Fruit fly (Drosophila melanogaster): ENCODE results near the gene Lcp65Ag3.
"Not testable (repeated sequence)": the region's sequence is repeated elsewhere in the genome, so short reads cannot be mapped to it uniquely, and the experiment has no call there.

Gene Lcp65Ag3

DNA sequence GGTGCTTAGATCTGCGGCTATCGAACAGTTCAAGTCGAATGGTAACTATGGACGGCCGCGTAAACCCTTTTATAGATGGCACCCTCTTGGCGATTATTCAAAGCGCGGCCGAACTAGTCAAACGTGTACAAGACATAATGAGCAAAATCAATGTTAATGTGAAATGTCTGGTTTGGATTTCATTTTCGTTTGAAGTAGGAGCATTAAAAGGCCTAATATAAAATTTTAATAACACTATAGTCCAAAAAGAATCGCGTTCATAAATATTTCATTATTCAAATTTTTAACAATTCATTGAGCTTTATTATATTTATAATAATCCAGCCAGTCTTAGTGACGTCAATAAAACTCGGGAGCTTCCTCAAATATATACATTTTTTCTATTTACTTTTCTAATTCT is at the start of gene Lcp65Ag3:
TSS of gene Lcp65Ag3 (minus strand) at position 46 of the 400 bp plus-strand sequence.
- TF ChIP-seq noc (tag; optimal IDR thresholded peaks at IDR 0.05) = no peak

DNA sequence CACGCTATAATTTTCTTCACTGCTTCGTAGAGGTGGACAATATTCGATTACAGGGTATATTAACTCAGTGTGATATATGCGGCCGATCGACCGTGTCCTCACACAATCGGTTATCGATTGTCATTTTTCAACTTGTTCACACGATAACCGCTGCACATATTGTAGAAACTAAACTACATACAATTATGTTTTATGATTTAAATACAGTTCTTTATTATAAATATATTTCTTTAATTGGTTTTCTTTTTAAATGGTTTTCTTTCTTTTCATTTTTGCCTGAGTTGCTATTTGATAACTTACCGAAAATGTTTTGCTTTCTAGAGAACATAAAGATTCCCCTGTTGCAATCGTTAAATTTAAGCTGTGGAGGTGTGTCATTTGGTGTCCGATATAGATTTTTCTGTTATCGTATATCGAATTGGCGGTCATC is 43.1 kb upstream of the Lcp65Ag3 start, which contains the start of the genes fmt and CG7376:
TSS of gene fmt (minus strand) at position 55 of the 430 bp plus-strand sequence.
TSS of gene CG7376 (plus strand) at position 423 of the 430 bp plus-strand sequence.
- TF ChIP-seq noc (tag; optimal IDR thresholded peaks at IDR 0.05) = no peak

DNA sequence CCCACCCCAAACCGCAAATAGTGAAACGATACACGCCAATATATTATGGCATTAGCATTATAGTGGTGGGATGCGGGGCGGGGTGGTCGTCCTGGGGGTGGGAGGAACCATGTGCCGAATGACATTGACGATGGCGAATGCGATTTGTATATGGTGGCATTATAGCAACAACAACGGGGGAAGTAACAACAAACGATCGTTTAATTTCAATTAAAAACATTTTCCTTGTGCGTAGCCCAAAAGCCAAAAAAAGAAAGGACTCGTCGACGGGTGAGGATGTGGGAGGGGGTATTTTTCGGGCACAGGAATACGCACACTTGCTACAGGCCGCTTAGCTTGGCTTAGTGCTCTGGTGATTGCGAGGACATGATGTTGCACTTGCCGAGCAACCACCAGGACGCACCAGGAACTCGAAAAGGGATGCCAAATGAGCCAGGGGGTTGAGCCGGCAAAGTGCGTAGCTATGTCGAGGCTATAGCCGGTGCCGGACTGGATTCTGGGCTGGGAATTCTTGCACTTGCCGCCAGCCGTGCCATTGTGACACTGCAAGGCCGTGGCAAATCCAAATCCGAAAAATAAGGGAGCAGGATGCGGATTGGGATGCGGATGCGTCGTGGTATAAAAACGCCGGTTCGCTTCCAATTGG is 31.8 kb upstream of the Lcp65Ag3 start, which contains the start of gene Prdm13:
TSS of gene Prdm13 (plus strand) at position 645 of the 646 bp plus-strand sequence.
- TF ChIP-seq noc (tag; optimal IDR thresholded peaks at IDR 0.05) = no peak

DNA sequence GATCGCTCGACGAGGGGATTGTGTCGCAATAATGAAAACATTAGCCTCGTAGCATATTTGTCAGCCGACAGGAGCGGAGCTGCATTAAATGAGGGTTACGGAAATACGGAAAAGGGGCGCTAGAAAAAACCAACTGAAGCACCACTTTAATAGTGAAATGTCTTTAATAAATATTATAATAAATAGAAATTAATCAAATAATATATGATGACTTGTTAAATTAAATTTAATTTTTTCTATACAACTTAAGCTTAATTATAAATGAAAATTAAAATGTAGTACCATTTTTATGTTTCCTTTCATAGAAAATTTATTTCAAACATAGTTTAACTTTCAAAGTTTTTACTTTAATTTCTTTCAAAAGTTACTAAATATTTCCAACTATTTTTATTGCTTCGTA is 31.2 kb upstream of the Lcp65Ag3 start:
- no peak for TF ChIP-seq noc (tag; optimal IDR thresholded peaks at IDR 0.05)

DNA sequence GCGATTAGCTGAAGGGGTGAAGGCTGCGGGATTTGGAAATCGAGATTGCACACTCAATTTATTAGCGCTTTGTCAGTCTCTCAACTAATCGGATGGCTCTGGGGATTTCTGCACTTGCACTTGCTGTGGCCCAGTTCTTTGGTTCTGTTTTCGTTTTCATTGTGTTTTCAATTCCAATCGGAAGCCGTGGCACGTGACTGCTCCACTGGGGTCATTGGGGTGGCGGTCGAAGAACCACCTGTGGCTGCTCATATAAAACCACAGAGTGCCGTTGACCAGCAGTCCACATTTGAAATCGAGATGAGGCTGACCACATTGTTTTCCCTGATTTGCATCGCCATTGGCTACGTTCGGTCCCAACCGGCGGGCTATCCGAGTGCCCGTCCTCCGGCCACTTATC is 29.7 kb upstream of the Lcp65Ag3 start, which contains the start of gene Cpr65Az:
TSS of gene Cpr65Az (plus strand) at position 301 of the 400 bp plus-strand sequence.
- no peak for TF ChIP-seq noc (tag; optimal IDR thresholded peaks at IDR 0.05)

DNA sequence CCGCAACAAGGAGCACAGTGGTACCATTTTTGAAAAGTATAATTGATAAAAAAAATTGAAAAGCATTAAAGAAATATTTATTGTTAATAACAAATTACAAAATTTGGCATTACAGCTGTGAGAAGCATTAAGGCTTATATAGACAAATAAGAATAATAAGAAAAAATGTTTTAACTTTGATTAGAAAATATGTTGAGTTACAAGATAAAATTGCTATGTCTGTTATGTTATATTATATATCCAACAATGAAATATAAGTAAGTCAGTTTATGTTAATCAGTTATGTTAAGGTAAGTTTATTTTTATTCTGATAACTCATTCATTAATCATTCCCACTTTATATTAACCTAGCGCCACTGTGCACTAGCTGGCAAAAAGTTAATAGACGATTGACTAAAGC is 29.1 kb upstream of the Lcp65Ag3 start:
- no peak for TF ChIP-seq noc (tag; optimal IDR thresholded peaks at IDR 0.05)

DNA sequence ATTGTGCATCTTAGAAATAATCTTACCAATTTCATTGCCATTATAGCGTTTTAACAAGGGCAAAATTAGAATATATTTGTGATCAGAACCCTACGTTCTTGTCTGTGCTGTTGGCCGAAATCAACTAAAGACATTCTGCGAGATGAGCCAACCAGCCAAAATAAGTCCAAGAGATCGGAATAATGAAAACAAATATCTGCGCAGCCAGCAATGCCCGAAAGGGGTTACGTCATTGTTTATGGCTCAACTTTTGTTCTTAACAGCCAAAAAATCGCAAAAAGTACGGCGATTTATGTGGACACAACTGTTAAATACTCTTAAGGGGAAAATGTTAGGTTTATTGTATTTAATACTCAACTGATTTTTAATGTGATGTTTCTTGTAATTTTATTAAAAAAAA is 27.7 kb upstream of the Lcp65Ag3 start, which contains the start of gene Cpr65Ay:
TSS of gene Cpr65Ay (minus strand) at position 101 of the 400 bp plus-strand sequence.
- no peak for TF ChIP-seq noc (tag; optimal IDR thresholded peaks at IDR 0.05)

DNA sequence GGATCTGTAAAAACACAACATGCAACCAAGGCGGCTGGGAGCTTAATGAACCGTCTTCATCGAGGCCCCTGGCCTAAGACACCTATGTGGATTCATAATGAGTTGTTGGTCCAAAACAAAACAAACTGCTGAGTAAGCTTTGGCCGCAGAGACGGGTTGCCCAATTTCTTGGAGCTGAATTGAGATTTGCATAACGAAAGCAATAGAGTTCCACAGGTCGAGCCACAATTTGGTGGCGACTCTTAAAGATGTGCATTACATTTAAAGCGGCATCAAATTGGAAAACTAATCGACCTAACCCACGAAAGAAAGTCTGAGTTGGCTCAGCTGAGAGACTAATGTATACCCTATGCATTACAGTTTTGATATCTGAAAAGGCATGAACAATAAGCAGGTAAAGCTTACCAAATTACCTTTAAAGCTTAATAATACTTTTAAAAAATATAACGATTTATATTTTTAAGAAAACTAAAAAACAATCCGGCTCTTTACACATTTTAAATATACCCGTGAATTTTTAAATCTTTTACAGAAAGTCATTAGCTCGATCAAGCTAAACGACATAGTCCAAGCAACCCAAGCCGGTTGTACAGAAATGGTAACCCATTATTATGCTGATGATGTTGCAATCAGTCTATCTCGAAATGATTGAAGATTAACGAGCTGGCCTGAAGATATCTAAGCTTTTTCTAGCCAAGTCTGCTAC is 26.7 kb upstream of the Lcp65Ag3 start, which contains the start of gene CG13297:
TSS of gene CG13297 (minus strand) at position 51 of the 706 bp plus-strand sequence.
- TF ChIP-seq noc (tag; optimal IDR thresholded peaks at IDR 0.05) = peak; percentile 15

DNA sequence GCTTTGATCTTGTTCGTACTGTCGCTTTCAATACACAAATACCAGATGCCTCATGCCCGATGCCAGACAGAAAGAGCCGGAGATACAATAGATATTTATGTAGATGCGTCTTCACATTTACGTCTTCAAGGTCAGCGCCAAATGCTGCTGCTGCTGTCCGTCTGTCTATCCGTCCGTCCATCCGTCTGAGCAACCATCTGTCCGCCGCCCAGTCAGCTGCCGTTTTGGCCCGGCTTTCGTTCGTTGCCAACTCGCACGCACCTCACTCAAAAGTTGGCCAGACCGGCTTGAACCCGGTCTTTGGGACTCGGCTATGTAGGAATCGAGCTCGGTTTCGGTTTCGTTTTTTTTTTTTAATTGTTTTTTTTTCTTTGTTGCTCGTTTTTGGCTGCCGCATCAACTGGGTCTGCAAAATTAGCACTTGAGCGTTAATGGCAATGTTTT is 24.2 kb upstream of the Lcp65Ag3 start:
- TF ChIP-seq noc (tag; optimal IDR thresholded peaks at IDR 0.05) = no peak

DNA sequence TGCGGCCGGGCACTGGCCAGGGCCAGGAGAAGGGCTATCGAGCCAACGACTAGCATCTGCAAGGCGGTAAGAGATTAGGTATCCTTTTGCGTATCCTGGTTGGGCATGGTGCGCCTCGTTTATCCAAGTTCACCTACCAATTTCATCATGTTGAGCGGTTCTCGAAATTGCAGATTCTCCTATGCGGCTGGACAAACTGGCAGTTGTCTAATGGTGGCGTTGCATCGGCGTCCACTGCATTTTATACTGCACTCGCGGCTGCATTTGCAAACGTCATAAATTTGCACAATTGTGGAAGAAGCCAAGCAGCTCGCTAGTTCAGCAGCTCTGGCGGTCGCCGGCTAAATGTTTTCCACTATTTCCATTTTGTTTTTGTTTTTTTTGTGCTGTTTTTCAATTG is 21.7 kb upstream of the Lcp65Ag3 start, which contains the start of gene Acp65Aa:
TSS of gene Acp65Aa (minus strand) at position 215 of the 400 bp plus-strand sequence.
- no peak for TF ChIP-seq noc (tag; optimal IDR thresholded peaks at IDR 0.05)

DNA sequence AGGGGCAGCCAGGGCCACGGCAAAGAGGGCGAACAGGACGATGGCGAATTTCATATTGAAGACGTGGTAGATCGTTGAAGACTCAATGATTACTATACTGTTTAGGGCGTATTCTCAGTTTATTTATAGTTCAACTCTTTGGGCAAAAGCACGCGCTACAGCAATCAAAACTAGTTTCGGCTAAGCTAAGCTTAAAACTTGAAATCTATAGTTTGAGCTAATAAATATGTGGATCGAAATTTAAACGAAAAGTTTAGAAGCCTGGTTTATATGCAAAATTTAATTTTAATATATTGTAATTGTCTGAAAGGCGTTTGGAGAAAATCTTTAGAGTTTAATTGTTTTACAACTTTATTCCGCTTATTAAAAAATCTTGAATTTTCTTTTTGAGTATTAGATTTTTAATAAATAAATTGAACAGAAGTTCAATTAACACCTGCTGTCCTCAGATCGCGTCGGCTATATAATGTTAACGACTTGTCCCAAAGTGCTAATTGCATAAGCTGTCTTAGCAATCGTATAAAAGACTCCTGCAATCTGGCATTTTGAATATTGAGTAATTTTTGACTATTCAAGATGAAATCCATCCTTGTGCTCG is 20.1 kb upstream of the Lcp65Ag3 start, which contains the start of the genes Cpr65Ax2 and Lcp65Aa:
TSS of gene Cpr65Ax2 (minus strand) at position 101 of the 598 bp plus-strand sequence.
TSS of gene Lcp65Aa (plus strand) at position 548 of the 598 bp plus-strand sequence.
- TF ChIP-seq noc (tag; optimal IDR thresholded peaks at IDR 0.05) = not testable (repeated sequence)

DNA sequence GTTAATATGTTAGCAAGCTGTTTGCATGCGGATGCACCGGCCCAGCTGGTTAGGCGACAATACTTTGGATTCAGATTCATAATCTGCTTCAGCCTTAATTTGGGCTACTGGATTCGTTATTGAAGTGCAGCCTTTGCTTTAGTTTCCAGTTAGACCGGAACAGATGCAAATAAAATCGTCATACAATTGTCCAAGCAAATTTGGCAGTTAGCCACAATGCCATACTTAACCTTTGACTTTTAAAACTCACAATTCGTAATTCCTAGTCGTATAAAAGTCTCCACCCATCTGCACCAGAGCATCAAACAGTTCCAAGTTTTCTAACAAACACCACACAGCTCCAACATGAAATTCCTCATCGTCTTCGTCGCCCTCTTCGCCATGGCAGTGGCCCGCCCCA is 18.5 kb upstream of the Lcp65Ag3 start, which contains the start of gene Lcp65Ab1:
TSS of gene Lcp65Ab1 (plus strand) at position 301 of the 400 bp plus-strand sequence.
- TF ChIP-seq noc (tag; optimal IDR thresholded peaks at IDR 0.05) = not testable (repeated sequence)

DNA sequence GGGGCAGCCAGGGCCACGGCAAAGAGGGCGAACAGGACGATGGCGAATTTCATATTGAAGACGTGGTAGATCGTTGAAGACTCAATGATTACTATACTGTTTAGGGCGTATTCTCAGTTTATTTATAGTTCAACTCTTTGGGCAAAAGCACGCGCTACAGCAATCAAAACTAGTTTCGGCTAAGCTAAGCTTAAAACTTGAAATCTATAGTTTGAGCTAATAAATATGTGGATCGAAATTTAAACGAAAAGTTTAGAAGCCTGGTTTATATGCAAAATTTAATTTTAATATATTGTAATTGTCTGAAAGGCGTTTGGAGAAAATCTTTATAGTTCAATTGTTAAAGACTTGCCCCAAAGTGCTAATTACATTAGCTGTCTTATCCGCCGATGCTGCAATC is 17.1 kb upstream of the Lcp65Ag3 start, which contains the start of gene Cpr65Ax1:
TSS of gene Cpr65Ax1 (minus strand) at position 101 of the 400 bp plus-strand sequence.
- not testable (repeated sequence) for TF ChIP-seq noc (tag; optimal IDR thresholded peaks at IDR 0.05)

DNA sequence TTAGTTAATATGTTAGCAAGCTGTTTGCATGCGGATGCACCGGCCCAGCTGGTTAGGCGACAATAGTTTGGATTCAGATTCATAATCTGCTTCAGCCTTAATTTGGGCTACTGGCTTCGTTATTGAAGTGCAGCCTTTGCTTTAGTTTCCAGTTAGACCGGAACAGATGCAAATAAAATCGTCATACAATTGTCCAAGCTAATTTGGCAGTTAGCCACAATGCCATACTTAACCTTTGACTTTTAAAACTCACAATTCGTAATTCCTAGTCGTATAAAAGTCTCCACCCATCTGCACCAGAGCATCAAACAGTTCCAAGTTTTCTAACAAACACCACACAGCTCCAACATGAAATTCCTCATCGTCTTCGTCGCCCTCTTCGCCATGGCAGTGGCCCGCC is 15.6 kb upstream of the Lcp65Ag3 start, which contains the start of gene Lcp65Ab2:
TSS of gene Lcp65Ab2 (plus strand) at position 301 of the 400 bp plus-strand sequence.
- not testable (repeated sequence) for TF ChIP-seq noc (tag; optimal IDR thresholded peaks at IDR 0.05)

DNA sequence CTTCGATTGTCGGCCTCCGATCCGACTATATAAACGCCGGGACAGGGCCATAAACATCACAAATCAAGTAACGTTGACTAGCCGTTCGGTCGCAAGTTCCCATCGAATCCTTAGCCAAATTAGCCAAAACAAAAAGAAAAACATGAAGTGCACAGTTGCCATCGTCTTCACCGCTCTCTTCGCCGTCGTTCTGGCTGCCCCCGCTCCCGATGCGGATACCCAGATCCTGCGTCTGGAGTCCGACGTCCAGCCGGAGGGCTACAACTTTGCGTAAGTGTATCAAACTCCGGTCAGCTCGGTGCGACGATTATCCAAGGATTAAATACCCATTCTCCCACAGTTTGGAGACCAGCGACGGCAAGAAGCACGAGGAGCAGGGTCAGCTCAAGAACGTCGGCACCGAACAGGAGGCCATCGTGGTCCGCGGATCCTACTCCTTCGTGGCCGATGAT is 14.0 kb upstream of the Lcp65Ag3 start, which contains the start of gene Lcp65Ac:
TSS of gene Lcp65Ac (plus strand) at position 51 of the 452 bp plus-strand sequence.
- no peak for TF ChIP-seq noc (tag; optimal IDR thresholded peaks at IDR 0.05)

All from whole organism, larva.